Fruit fly (Drosophila melanogaster): ENCODE data around the gene CG14717.

Gene CG14717

DNA sequence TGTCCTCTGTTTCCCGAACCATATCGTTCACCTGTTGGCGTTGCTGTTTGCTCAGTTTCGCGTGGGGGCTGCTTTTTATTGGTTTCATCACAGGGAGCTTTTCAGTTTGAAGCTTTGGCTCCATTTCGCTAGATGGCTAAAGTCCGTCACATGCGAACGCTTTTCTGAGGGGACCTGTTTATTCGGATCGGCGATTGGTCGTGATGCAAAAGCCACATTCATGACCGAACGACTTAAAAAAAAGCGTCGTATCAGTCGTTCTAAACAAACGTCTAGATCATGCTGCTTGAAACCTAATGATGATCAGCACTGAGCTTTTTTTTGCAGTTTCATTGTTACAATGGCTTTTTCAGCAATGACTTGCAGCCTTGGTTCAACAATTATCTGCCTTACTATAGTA, 6.4 kb upstream of the CG14717 start, which contains the start of gene CG6908 (continued):
- TF ChIP-seq E2f1 (GFP tag; IDR thresholded peaks at IDR 0.05) (no peak), Nf-YB (GFP tag; optimal IDR thresholded peaks at IDR 0.05) (peak; percentile 83), peb (GFP tag; IDR thresholded peaks at IDR 0.05) (no peak), her (GFP tag; optimal IDR thresholded peaks at IDR 0.05) (peak; percentile 50), HmgZ (tag; optimal IDR thresholded peaks at IDR 0.05) (peak; percentile 44), Trl (optimal IDR thresholded peaks at IDR 0.05) (no peak), Trl (GFP tag; optimal IDR thresholded peaks at IDR 0.05) (no peak), CG3726 (GFP tag; IDR thresholded peaks at IDR 0.05) (no peak), sens (GFP tag) (no peak), Usf (GFP tag; optimal IDR thresholded peaks at IDR 0.05) (no peak), jing (GFP tag; optimal IDR thresholded peaks at IDR 0.05) (no peak), Nf-YC (tag; optimal IDR thresholded peaks at IDR 0.05) (peak; percentile 84), Fer3 (tag; optimal IDR thresholded peaks at IDR 0.05) (peak; percentile 27), CG14667 (GFP tag; IDR thresholded peaks at IDR 0.05) (no peak), Opbp (GFP tag; IDR thresholded peaks at IDR 0.05; ENCODE audit: partially characterized antibody) (no peak), pum (GFP tag; optimal IDR thresholded peaks at IDR 0.05) (no peak), CG8290 (GFP tag; optimal IDR thresholded peaks at IDR 0.05) (no peak), CG8290 (tag; optimal IDR thresholded peaks at IDR 0.05) (peak in 1 of 2 experiments; percentile 7), unc-4 (GFP tag; IDR thresholded peaks at IDR 0.05; ENCODE audit: partially characterized antibody) (no peak), amos (GFP tag; IDR thresholded peaks at IDR 0.05; ENCODE audit: partially characterized antibody) (peak; percentile 21; the same call in 1 of the 2 replicates), Pdp1 (GFP tag; optimal IDR thresholded peaks at IDR 0.05) (peak in 1 of 2 experiments; percentile 46), Hmr (GFP tag; optimal IDR thresholded peaks at IDR 0.05) (peak; percentile 7), CG17359 (tag; optimal IDR thresholded peaks at IDR 0.05) (no peak), schlank (tag; optimal IDR thresholded peaks at IDR 0.05) (no peak), Xbp1 (GFP tag; optimal IDR thresholded peaks at IDR 0.05) (no peak), sd (tag; optimal IDR thresholded peaks at IDR 0.05) (peak; percentile 34), Rfx (GFP tag; IDR thresholded peaks at IDR 0.05) (no peak), CG4820 (GFP tag; optimal IDR thresholded peaks at IDR 0.05) (no peak), CG8478 (optimal IDR thresholded peaks at IDR 0.05) (no peak), Hey (tag; optimal IDR thresholded peaks at IDR 0.05) (no peak), en (GFP tag; optimal IDR thresholded peaks at IDR 0.05) (no peak), CG33557 (GFP tag; optimal IDR thresholded peaks at IDR 0.05) (no peak), CG4730 (GFP tag; IDR thresholded peaks at IDR 0.05) (no peak), Drgx (GFP tag; IDR thresholded peaks at IDR 0.05) (0 out of 2 replicates have a peak, but pooled peaks have one; percentile 11), chinmo (GFP tag; IDR thresholded peaks at IDR 0.05; ENCODE audit: partially characterized antibody) (peak; percentile 91; the same call in 3 of the 4 replicates), exex (tag; optimal IDR thresholded peaks at IDR 0.05) (peak; percentile 68), PHDP (tag; optimal IDR thresholded peaks at IDR 0.05) (peak; percentile 11), slbo (GFP tag; IDR thresholded peaks at IDR 0.05) (peak; percentile 33; the same call in 1 of the 2 replicates), Poxn (GFP tag; IDR thresholded peaks at IDR 0.05) (no peak), CG32772 (GFP tag; IDR thresholded peaks at IDR 0.05) (no peak), CG12769 (tag; optimal IDR thresholded peaks at IDR 0.05) (peak; percentile 56), Sry-β (GFP tag; optimal IDR thresholded peaks at IDR 0.05) (no peak), Scr (GFP tag; IDR thresholded peaks at IDR 0.05; ENCODE audit: partially characterized antibody) (no peak), cato (GFP tag; optimal IDR thresholded peaks at IDR 0.05; ENCODE audit: borderline replicate concordance) (no peak), jumu (GFP tag; optimal IDR thresholded peaks at IDR 0.05) (no peak), sug (tag; optimal IDR thresholded peaks at IDR 0.05) (peak; percentile 99), CG17186 (GFP tag; optimal IDR thresholded peaks at IDR 0.05) (no peak), z (GFP tag; IDR thresholded peaks at IDR 0.05) (no peak), Jarid2 (GFP tag; optimal IDR thresholded peaks at IDR 0.05) (no peak), CG2116 (GFP tag; optimal IDR thresholded peaks at IDR 0.05) (no peak), TFAM (GFP tag; optimal IDR thresholded peaks at IDR 0.05) (no peak), CG18599 (GFP tag; optimal IDR thresholded peaks at IDR 0.05) (peak; percentile 10)
